Worm (Caenorhabditis elegans) whole organism, early embryonic: Measurements from ENCODE around the gene Y38F1A.2.

Source experiments
- B0310.2 ChIP-seq: sonication (generic microtip); optimal IDR thresholded peaks from 2 replicates; lab custom pipeline; 2016; ENCODE audit warnings: mild to moderate bottlenecking, missing genetic modification characterization, missing compliant biosample characterization
- ama-1 ChIP-seq: fragments of 150-350 bp; optimal IDR thresholded peaks from 2 replicates; lab custom pipeline; 2014
- ceh-13 ChIP-seq: fragments of 200-800 bp; sonication (Bioruptor generic); optimal IDR thresholded peaks from 2 replicates; lab custom pipeline; 2018; ENCODE audit warnings: mild to moderate bottlenecking, missing genetic modification characterization, missing compliant biosample characterization
- ceh-36 ChIP-seq: sonication (generic microtip); optimal IDR thresholded peaks from 2 replicates; lab custom pipeline; 2016; ENCODE audit warnings: missing genetic modification characterization, inconsistent platforms, missing compliant biosample characterization
- ets-7 ChIP-seq: sonication (generic microtip); optimal IDR thresholded peaks from 2 replicates; lab custom pipeline; 2016; ENCODE audit warnings: missing genotype, missing genetic modification characterization, missing compliant biosample characterization
- flt-1 ChIP-seq: fragments of 200-800 bp; sonication (Bioruptor generic); IDR thresholded peaks from 2 replicates; pipeline ENCODE4 v1.3.6; 2022; ENCODE audit warnings: missing genetic modification characterization, missing compliant biosample characterization
- hmbx-1 ChIP-seq: sonication (generic microtip); optimal IDR thresholded peaks from 2 replicates; lab custom pipeline; 2016; ENCODE audit warnings: mild to moderate bottlenecking, missing genetic modification characterization, missing compliant biosample characterization
- hmg-4 ChIP-seq: fragments of 200-800 bp; sonication (Bioruptor generic); optimal IDR thresholded peaks from 2 replicates; lab custom pipeline; 2018; ENCODE audit warnings: mild to moderate bottlenecking, missing genetic modification characterization, missing compliant biosample characterization
- tbx-11 ChIP-seq: fragments of 200-800 bp; sonication (Bioruptor generic); IDR thresholded peaks from 2 replicates; pipeline ENCODE4 v1.3.6; 2022; ENCODE audit warnings: missing genetic modification characterization, missing compliant biosample characterization

- no peak for TF ChIP-seq flt-1 (GFP tag; lab: Robert Waterston, UW)
- no peak for TF ChIP-seq ets-7
- TF ChIP-seq tbx-11 (GFP tag; lab: Robert Waterston, UW) = no peak
- TF ChIP-seq B0310.2 (tag; lab: Kevin White, UChicago) = no peak
- TF ChIP-seq ceh-36 (tag; lab: Kevin White, UChicago) = no peak
- no peak for TF ChIP-seq hmg-4 (GFP tag; lab: Kevin White, UChicago)
- TF ChIP-seq ama-1 (lab: Kevin White, UChicago) = no peak
- TF ChIP-seq ceh-13 = no peak
- TF ChIP-seq hmbx-1 (tag; lab: Kevin White, UChicago) = no peak
These were observed 29.2 kb upstream of the Y38F1A.2 start, which contains the start of gene F58G1.8 for ce11 chrII:12925551-12925950.
